Worm (Caenorhabditis elegans) whole organism, mixed stage, embryonic: ENCODE data around the gene F38G1.3.

ENCODE experiments used
- bed-3 ChIP-seq: fragments of 200-800 bp; sonication (Bioruptor generic); optimal IDR thresholded peaks from 3 replicates; lab custom pipeline; 2018; ENCODE audit warnings: mild to moderate bottlenecking, missing genetic modification characterization, moderate library complexity, missing compliant biosample characterization
- blmp-1 ChIP-seq: fragments of 150-350 bp; optimal IDR thresholded peaks from 2 replicates; lab custom pipeline; 2014; ENCODE audit warnings: missing biosample characterization, missing genetic modification characterization
- ceh-39 ChIP-seq: fragments of 150-350 bp; optimal IDR thresholded peaks from 2 replicates; lab custom pipeline; 2014; ENCODE audit warnings: missing biosample characterization, missing genetic modification characterization
- ceh-43 ChIP-seq: fragments of 200-800 bp; sonication (Bioruptor generic); optimal IDR thresholded peaks from 2 replicates; lab custom pipeline; 2018; ENCODE audit warnings: mild to moderate bottlenecking, missing genetic modification characterization, moderate library complexity, missing compliant biosample characterization
- ceh-83 ChIP-seq: fragments of 200-800 bp; sonication (Bioruptor generic); optimal IDR thresholded peaks from 2 replicates; lab custom pipeline; 2018; ENCODE audit warnings: mild to moderate bottlenecking, missing genetic modification characterization, missing compliant biosample characterization
- ces-1 ChIP-seq: fragments of 150-350 bp; optimal IDR thresholded peaks from 2 replicates; lab custom pipeline; 2014; ENCODE audit warnings: missing biosample characterization, missing genetic modification reagents, missing genetic modification characterization
- cnd-1 ChIP-seq: fragments of 200-800 bp; sonication (Bioruptor generic); optimal IDR thresholded peaks from 2 replicates; lab custom pipeline; 2018; ENCODE audit warnings: mild to moderate bottlenecking, missing genetic modification characterization, missing compliant biosample characterization
- drap-1 ChIP-seq: fragments of 200-800 bp; sonication (Bioruptor generic); optimal IDR thresholded peaks from 3 replicates; lab custom pipeline; 2018; ENCODE audit warnings: mild to moderate bottlenecking, missing genetic modification characterization, missing compliant biosample characterization
- elt-1 ChIP-seq: sonication (generic microtip); optimal IDR thresholded peaks from 2 replicates; lab custom pipeline; 2017; ENCODE audit warnings: missing genetic modification characterization, mild to moderate bottlenecking, missing compliant biosample characterization, antibody characterized with exemption, moderate library complexity, borderline replicate concordance; ENCODE audit not compliant: insufficient read depth
- elt-3 ChIP-seq: fragments of 150-350 bp; optimal IDR thresholded peaks from 2 replicates; lab custom pipeline; 2014; ENCODE audit warnings: missing biosample characterization, missing genetic modification characterization
- flh-1 ChIP-seq: fragments of 200-800 bp; sonication (Bioruptor generic); optimal IDR thresholded peaks from 2 replicates; lab custom pipeline; 2018; ENCODE audit warnings: mild to moderate bottlenecking, missing genetic modification characterization, moderate library complexity, missing compliant biosample characterization
- ham-2 ChIP-seq: fragments of 200-800 bp; sonication (Bioruptor generic); optimal IDR thresholded peaks from 2 replicates; lab custom pipeline; 2018; ENCODE audit warnings: mild to moderate bottlenecking, missing genetic modification characterization, missing compliant biosample characterization
- hlh-1 ChIP-seq: fragments of 150-350 bp; optimal IDR thresholded peaks from 2 replicates; lab custom pipeline; 2014; ENCODE audit warnings: missing biosample characterization, missing genetic modification reagents, missing genetic modification characterization
- lin-13 ChIP-seq: fragments of 150-350 bp; optimal IDR thresholded peaks from 2 replicates; lab custom pipeline; 2014; ENCODE audit warnings: missing biosample characterization, missing genetic modification characterization
- lin-32 ChIP-seq: fragments of 200-800 bp; sonication (Bioruptor generic); optimal IDR thresholded peaks from 2 replicates; lab custom pipeline; 2018; ENCODE audit warnings: mild to moderate bottlenecking, missing genetic modification characterization, missing compliant biosample characterization
- lsy-2 ChIP-seq: fragments of 150-350 bp; optimal IDR thresholded peaks from 2 replicates; lab custom pipeline; 2014; ENCODE audit warnings: missing biosample characterization, missing genetic modification characterization
- mab-5 ChIP-seq: fragments of 150-350 bp; optimal IDR thresholded peaks from 2 replicates; lab custom pipeline; 2014; ENCODE audit warnings: missing biosample characterization, missing genetic modification characterization
- mep-1 ChIP-seq: fragments of 150-350 bp; optimal IDR thresholded peaks from 2 replicates; lab custom pipeline; 2017; ENCODE audit warnings: missing biosample characterization, missing genetic modification reagents, missing genetic modification characterization, inconsistent platforms
- mls-2 ChIP-seq: sonication (generic microtip); optimal IDR thresholded peaks from 2 replicates; lab custom pipeline; 2016; ENCODE audit warnings: mild to moderate bottlenecking, missing genetic modification characterization, moderate library complexity, missing compliant biosample characterization
- nhr-12 ChIP-seq: fragments of 150-350 bp; optimal IDR thresholded peaks from 2 replicates; lab custom pipeline; 2014; ENCODE audit warnings: missing biosample characterization, missing genetic modification characterization
- nhr-2 ChIP-seq: fragments of 150-350 bp; optimal IDR thresholded peaks from 2 replicates; lab custom pipeline; 2014; ENCODE audit warnings: missing biosample characterization, missing genetic modification characterization
- nhr-28 ChIP-seq: fragments of 150-350 bp; optimal IDR thresholded peaks from 2 replicates; lab custom pipeline; 2014; ENCODE audit warnings: missing biosample characterization, missing genetic modification characterization
- nhr-76 ChIP-seq: sonication (generic microtip); optimal IDR thresholded peaks from 2 replicates; lab custom pipeline; 2017; ENCODE audit warnings: missing biosample characterization, missing genetic modification characterization
- pha-4 ChIP-seq: fragments of 150-350 bp; optimal IDR thresholded peaks from 2 replicates; lab custom pipeline; 2018; ENCODE audit warnings: missing biosample characterization, missing genetic modification reagents, missing genetic modification characterization
- snpc-4 ChIP-seq: fragments of 150-350 bp; optimal IDR thresholded peaks from 2 replicates; lab custom pipeline; 2014; ENCODE audit warnings: missing biosample characterization, missing genetic modification characterization
- sptf-1 ChIP-seq: sonication (generic microtip); optimal IDR thresholded peaks from 2 replicates; lab custom pipeline; 2017; ENCODE audit warnings: mild to moderate bottlenecking, missing genetic modification characterization, moderate library complexity, missing compliant biosample characterization
- unc-120 ChIP-seq: sonication (generic microtip); optimal IDR thresholded peaks from 2 replicates; lab custom pipeline; 2017; ENCODE audit warnings: missing genetic modification characterization, missing compliant biosample characterization; ENCODE audit not compliant: poor library complexity, severe bottlenecking
- unc-39 ChIP-seq: fragments of 150-350 bp; optimal IDR thresholded peaks from 2 replicates; lab custom pipeline; 2014; ENCODE audit warnings: missing biosample characterization, missing genetic modification characterization
- unc-62 ChIP-seq: fragments of 150-350 bp; optimal IDR thresholded peaks from 2 replicates; lab custom pipeline; 2014; ENCODE audit warnings: missing biosample characterization, missing genetic modification reagents, missing genetic modification characterization
- zip-8 ChIP-seq: fragments of 150-350 bp; optimal IDR thresholded peaks from 2 replicates; lab custom pipeline; 2014; ENCODE audit warnings: missing biosample characterization, missing genetic modification characterization
- ztf-11 ChIP-seq: fragments of 150-350 bp; optimal IDR thresholded peaks from 2 replicates; lab custom pipeline; 2014; ENCODE audit warnings: missing biosample characterization, missing genetic modification characterization

Gene F38G1.3

ce11 chrX:476261-476660 is at the start of gene F38G1.3:
TSS of gene F38G1.3 (plus strand) at chrX:476561.
- TF ChIP-seq unc-120 (tag; lab: Kevin White, UChicago) (no peak), unc-62 (GFP tag; lab: Kevin White, UChicago) (no peak), snpc-4 (tag; lab: Kevin White, UChicago) (no peak), blmp-1 (tag; lab: Kevin White, UChicago) (no peak), ceh-83 (GFP tag; lab: Kevin White, UChicago) (no peak), elt-1 (tag; lab: Kevin White, UChicago) (no peak), bed-3 (no peak)

- TF ChIP-seq ham-2 = peak; percentile 13
- TF ChIP-seq sptf-1 (tag; lab: Kevin White, UChicago) = no peak
- no peak for TF ChIP-seq unc-120 (tag; lab: Kevin White, UChicago)
- TF ChIP-seq pha-4 (tag; lab: Kevin White, UChicago) = peak; percentile 29
- peak; percentile 35 for TF ChIP-seq lsy-2 (tag; lab: Kevin White, UChicago)
Observed at ce11 chrX:431596-431995, 44.8 kb upstream of the F38G1.3 start.

ce11 chrX:433029-433693 is 43.2 kb upstream of the F38G1.3 start:
- TF ChIP-seq mab-5 (tag; lab: Kevin White, UChicago) = no peak
- TF ChIP-seq nhr-12 (tag; lab: Kevin White, UChicago) = no peak
- TF ChIP-seq ceh-39 (tag; lab: Kevin White, UChicago) = no peak
- no peak for TF ChIP-seq pha-4 (tag; lab: Kevin White, UChicago)
- no peak for TF ChIP-seq hlh-1 (tag; lab: Kevin White, UChicago)
- peak; percentile 1 for TF ChIP-seq elt-1 (tag; lab: Kevin White, UChicago)
- TF ChIP-seq sptf-1 (tag; lab: Kevin White, UChicago) = no peak
- peak; percentile 87 for TF ChIP-seq blmp-1 (tag; lab: Kevin White, UChicago)
- TF ChIP-seq mls-2 (tag; lab: Kevin White, UChicago) = no peak
- TF ChIP-seq mep-1 (tag; lab: Kevin White, UChicago) = no peak
- TF ChIP-seq ztf-11 (tag; lab: Kevin White, UChicago) = no peak
- no peak for TF ChIP-seq drap-1 (GFP tag; lab: Kevin White, UChicago)
- peak; percentile 0 for TF ChIP-seq zip-8
- TF ChIP-seq ceh-43 (GFP tag; lab: Kevin White, UChicago) = no peak
- no peak for TF ChIP-seq lin-13 (tag; lab: Kevin White, UChicago)
- no peak for TF ChIP-seq lin-32 (GFP tag; lab: Kevin White, UChicago)

- no peak for TF ChIP-seq sptf-1 (tag; lab: Kevin White, UChicago)
- no peak for TF ChIP-seq elt-1 (tag; lab: Kevin White, UChicago)
- TF ChIP-seq pha-4 (tag; lab: Kevin White, UChicago) = no peak
- no peak for TF ChIP-seq cnd-1
- no peak for TF ChIP-seq unc-62 (GFP tag; lab: Kevin White, UChicago)
- no peak for TF ChIP-seq ces-1 (GFP tag; lab: Kevin White, UChicago)
- no peak for TF ChIP-seq nhr-76
- peak; percentile 34 for TF ChIP-seq lsy-2 (tag; lab: Kevin White, UChicago)
- peak; percentile 45 for TF ChIP-seq ceh-83 (GFP tag; lab: Kevin White, UChicago)
- TF ChIP-seq mls-2 (tag; lab: Kevin White, UChicago) = no peak
- TF ChIP-seq unc-120 (tag; lab: Kevin White, UChicago) = no peak
- no peak for TF ChIP-seq flh-1 (GFP tag; lab: Kevin White, UChicago)
- TF ChIP-seq nhr-28 = no peak
- no peak for TF ChIP-seq drap-1 (GFP tag; lab: Kevin White, UChicago)
- TF ChIP-seq unc-39 = no peak
- TF ChIP-seq nhr-2 (tag; lab: Kevin White, UChicago) = no peak
- no peak for TF ChIP-seq blmp-1 (tag; lab: Kevin White, UChicago)
Observed at ce11 chrX:433747-434146, 42.6 kb upstream of the F38G1.3 start, which contains the start of gene dve-1. TSS of gene dve-1 (minus strand) at chrX:433812.

ce11 chrX:438396-438795 is 38.0 kb upstream of the F38G1.3 start:
- TF ChIP-seq cnd-1 (no peak), snpc-4 (tag; lab: Kevin White, UChicago) (no peak), nhr-2 (tag; lab: Kevin White, UChicago) (no peak), pha-4 (tag; lab: Kevin White, UChicago) (no peak), elt-3 (tag; lab: Kevin White, UChicago) (no peak), elt-1 (tag; lab: Kevin White, UChicago) (no peak)
- TF ChIP-seq, all 35 proteins: peak for 0
